Fruit fly (Drosophila melanogaster) whole organism, embryonic: Measurements from ENCODE around the gene Myo31DF.

Source experiments
- ATbp ChIP-seq: fragments of 200-800 bp; sonication (Bioruptor generic); optimal IDR thresholded peaks from 2 replicates; lab custom pipeline; 2017; ENCODE audit warnings: missing biosample characterization, mild to moderate bottlenecking, missing genetic modification characterization, missing genetic modification reagents
- Abd-B ChIP-seq: fragments of 200-800 bp; sonication (Bioruptor generic); optimal IDR thresholded peaks from 2 replicates; lab custom pipeline; 2018; ENCODE audit warnings: missing biosample characterization, mild to moderate bottlenecking, missing genetic modification characterization, moderate library complexity
- Adf1 ChIP-seq: fragments of 200-800 bp; sonication (Bioruptor generic); IDR thresholded peaks from 2 replicates; pipeline ENCODE4 v1.3.6; 2022; ENCODE audit warnings: missing biosample characterization, missing genetic modification characterization
- Atf3 ChIP-seq: fragments of 200-800 bp; sonication (Bioruptor generic); optimal IDR thresholded peaks from 3 replicates; lab custom pipeline; 2016; ENCODE audit warnings: missing biosample characterization, missing genetic modification characterization
- CG10654 ChIP-seq: fragments of 200-800 bp; sonication (Bioruptor generic); optimal IDR thresholded peaks from 2 replicates; lab custom pipeline; 2016; ENCODE audit warnings: missing biosample characterization, missing genetic modification characterization
- CG11560 ChIP-seq: fragments of 200-800 bp; sonication (Bioruptor generic); IDR thresholded peaks from 3 replicates; pipeline ENCODE4 v1.3.6; 2022; ENCODE audit warnings: missing biosample characterization, missing genetic modification characterization
- CG12104 ChIP-seq: fragments of 200-800 bp; sonication (Bioruptor generic); optimal IDR thresholded peaks from 3 replicates; lab custom pipeline; 2016; ENCODE audit warnings: missing biosample characterization, missing genetic modification characterization
- CG13624 ChIP-seq: fragments of 200-800 bp; sonication (Bioruptor generic); optimal IDR thresholded peaks from 2 replicates; lab custom pipeline; 2016; ENCODE audit warnings: missing biosample characterization, missing genetic modification characterization
- CG15479 ChIP-seq: fragments of 200-800 bp; sonication (Bioruptor generic); optimal IDR thresholded peaks from 3 replicates; lab custom pipeline; 2019; ENCODE audit warnings: missing biosample characterization, mild to moderate bottlenecking, missing genetic modification characterization, moderate library complexity
- CG17385 ChIP-seq: fragments of 200-800 bp; sonication (Bioruptor generic); optimal IDR thresholded peaks from 3 replicates; lab custom pipeline; 2018; ENCODE audit warnings: missing biosample characterization, mild to moderate bottlenecking, missing genetic modification characterization
- CG18619 ChIP-seq: fragments of 200-800 bp; sonication (Bioruptor generic); optimal IDR thresholded peaks from 3 replicates; lab custom pipeline; 2017; ENCODE audit warnings: missing biosample characterization, mild to moderate bottlenecking, missing genetic modification characterization
- CG2116 ChIP-seq: fragments of 200-800 bp; sonication (Bioruptor generic); optimal IDR thresholded peaks from 3 replicates; lab custom pipeline; 2018; ENCODE audit warnings: missing biosample characterization, mild to moderate bottlenecking, missing genetic modification characterization
- CG2199 ChIP-seq: fragments of 200-800 bp; sonication (Bioruptor generic); IDR thresholded peaks from 3 replicates; pipeline ENCODE4 v1.3.6; 2022; ENCODE audit warnings: missing biosample characterization, missing genetic modification characterization
- CG33213 ChIP-seq: fragments of 200-800 bp; sonication (Bioruptor generic); optimal IDR thresholded peaks from 3 replicates; lab custom pipeline; 2016; ENCODE audit warnings: missing biosample characterization, missing genetic modification characterization
- CG4730 ChIP-seq: fragments of 200-800 bp; sonication (Bioruptor generic); IDR thresholded peaks from 2 replicates; pipeline ENCODE4 v1.3.6; 2022; ENCODE audit warnings: missing biosample characterization, missing genetic modification characterization
- CG7839 ChIP-seq: fragments of 200-800 bp; sonication (Bioruptor generic); optimal IDR thresholded peaks from 3 replicates; lab custom pipeline; 2018; ENCODE audit warnings: missing biosample characterization, mild to moderate bottlenecking, missing genetic modification characterization, moderate library complexity
- CG7928 ChIP-seq: fragments of 200-800 bp; sonication (Bioruptor generic); optimal IDR thresholded peaks from 2 replicates; lab custom pipeline; 2017; ENCODE audit warnings: missing biosample characterization, mild to moderate bottlenecking, missing genetic modification characterization
- CG7987 ChIP-seq: fragments of 200-800 bp; sonication (Bioruptor generic); optimal IDR thresholded peaks from 2 replicates; lab custom pipeline; 2018; ENCODE audit warnings: missing biosample characterization, mild to moderate bottlenecking, missing genetic modification characterization, moderate library complexity
- CG9797 ChIP-seq: fragments of 200-800 bp; sonication (Bioruptor generic); optimal IDR thresholded peaks from 3 replicates; lab custom pipeline; 2018; ENCODE audit warnings: missing biosample characterization, mild to moderate bottlenecking, missing genetic modification characterization
- CoRest ChIP-seq: fragments of 200-800 bp; sonication (Bioruptor generic); optimal IDR thresholded peaks from 3 replicates; lab custom pipeline; 2018; ENCODE audit warnings: missing biosample characterization, mild to moderate bottlenecking, missing genetic modification characterization, moderate library complexity
- Dip2 ChIP-seq: fragments of 200-800 bp; sonication (Bioruptor generic); IDR thresholded peaks from 2 replicates; pipeline ENCODE4 v1.3.6; 2022; ENCODE audit warnings: missing biosample characterization, missing genetic modification characterization
- Dip3 ChIP-seq: fragments of 200-800 bp; sonication (Bioruptor generic); optimal IDR thresholded peaks from 3 replicates; lab custom pipeline; 2016; ENCODE audit warnings: missing biosample characterization, missing genetic modification characterization
- Ets65A ChIP-seq: fragments of 200-800 bp; sonication (Bioruptor generic); peaks from one replicate; lab custom pipeline; 2016; ENCODE audit warnings: missing biosample characterization, missing genetic modification characterization
- HLH3B ChIP-seq: fragments of 200-800 bp; sonication (Bioruptor generic); IDR thresholded peaks from 2 replicates; pipeline ENCODE4 v1.3.6; 2022; ENCODE audit warnings: missing biosample characterization, missing genetic modification characterization
- HmgD ChIP-seq: fragments of 200-800 bp; sonication (Bioruptor generic); optimal IDR thresholded peaks from 3 replicates; lab custom pipeline; 2016; ENCODE audit warnings: missing biosample characterization, missing genetic modification characterization
- Lhr ChIP-seq: fragments of 200-800 bp; sonication (Bioruptor generic); optimal IDR thresholded peaks from 3 replicates; lab custom pipeline; 2017; ENCODE audit warnings: mild to moderate bottlenecking, missing biosample characterization, missing genetic modification reagents, missing genetic modification characterization
- Ravus ChIP-seq: fragments of 200-800 bp; sonication (Bioruptor generic); IDR thresholded peaks from 2 replicates; pipeline ENCODE4 v1.3.6; 2022; ENCODE audit warnings: missing biosample characterization, missing genetic modification characterization
- Scr ChIP-seq: fragments of 200-800 bp; sonication (Bioruptor generic); IDR thresholded peaks from 2 replicates; pipeline ENCODE4 v1.3.6; 2022; ENCODE audit warnings: missing biosample characterization, missing genetic modification characterization; ENCODE audit not compliant: partially characterized antibody
- Xrp1 ChIP-seq: fragments of 200-800 bp; sonication (Bioruptor generic); IDR thresholded peaks from 2 replicates; pipeline ENCODE4 v1.3.6; 2022; ENCODE audit warnings: missing biosample characterization, missing genetic modification characterization
- cad ChIP-seq: fragments of >200 bp; optimal IDR thresholded peaks from 2 replicates; lab custom pipeline; 2017; ENCODE audit warnings: missing biosample characterization, missing genetic modification characterization
- ci ChIP-seq: fragments of 200-800 bp; sonication (Bioruptor generic); IDR thresholded peaks from 3 replicates; pipeline ENCODE4 v1.3.6; 2022; ENCODE audit warnings: missing biosample characterization, missing genetic modification characterization
- corto ChIP-seq: fragments of 200-800 bp; sonication (Bioruptor generic); optimal IDR thresholded peaks from 2 replicates; lab custom pipeline; 2016; ENCODE audit warnings: missing biosample characterization, mild to moderate bottlenecking, missing genetic modification characterization, moderate library complexity
- dan ChIP-seq: fragments of 200-800 bp; sonication (Bioruptor generic); IDR thresholded peaks from 2 replicates; pipeline ENCODE4 v1.3.6; 2022; ENCODE audit warnings: missing biosample characterization, missing genetic modification characterization
- danr ChIP-seq: fragments of 200-800 bp; sonication (Bioruptor generic); IDR thresholded peaks from 2 replicates; pipeline ENCODE4 v1.3.6; 2022; ENCODE audit warnings: missing biosample characterization, missing genetic modification characterization
- esg ChIP-seq: fragments of 200-800 bp; sonication (Bioruptor generic); conservative IDR thresholded peaks from 2 replicates; pipeline ENCODE4 v1.3.6; 2022; ENCODE audit warnings: missing biosample characterization, missing genetic modification characterization
- gsb-n ChIP-seq: fragments of 200-800 bp; sonication (Bioruptor generic); optimal IDR thresholded peaks from 3 replicates; lab custom pipeline; 2018; ENCODE audit warnings: missing biosample characterization, mild to moderate bottlenecking, missing genetic modification characterization
- h ChIP-seq: fragments of >200 bp; optimal IDR thresholded peaks from 2 replicates; lab custom pipeline; 2017
- hbn ChIP-seq: fragments of 200-800 bp; sonication (Bioruptor generic); IDR thresholded peaks from 2 replicates; pipeline ENCODE4 v1.3.6; 2022; ENCODE audit warnings: missing biosample characterization, missing genetic modification characterization; ENCODE audit not compliant: partially characterized antibody
- hkb ChIP-seq, 2 experiments: fragments of 200-800 bp in 1 of 2; fragments of >200 bp in 1 of 2; sonication (Bioruptor generic) in 1 of 2; IDR thresholded peaks in 1 of 2; optimal IDR thresholded peaks in 1 of 2; 2 replicates each; pipeline versions ENCODE4 v1.3.6 to Lab custom; 2017 to 2022; ENCODE audit warnings: missing biosample characterization in 1 of 2, missing genetic modification characterization in 1 of 2
- lbe ChIP-seq: fragments of 200-800 bp; sonication (Bioruptor generic); optimal IDR thresholded peaks from 2 replicates; lab custom pipeline; 2016; ENCODE audit warnings: missing biosample characterization, mild to moderate bottlenecking, missing genetic modification characterization
- mirr ChIP-seq: fragments of 200-800 bp; sonication (Bioruptor generic); optimal IDR thresholded peaks from 3 replicates; lab custom pipeline; 2018; ENCODE audit warnings: missing biosample characterization, mild to moderate bottlenecking, missing genetic modification characterization
- org-1 ChIP-seq: fragments of 200-800 bp; sonication (Bioruptor generic); optimal IDR thresholded peaks from 2 replicates; lab custom pipeline; 2017; ENCODE audit warnings: missing biosample characterization, missing genetic modification characterization
- run ChIP-seq: fragments of 200-800 bp; sonication (Bioruptor generic); optimal IDR thresholded peaks from 3 replicates; lab custom pipeline; 2018; ENCODE audit warnings: missing biosample characterization, mild to moderate bottlenecking, missing genetic modification characterization
- sc ChIP-seq, 3 experiments: fragments of >200 bp in 2 of 3; fragments of 200-800 bp in 1 of 3; sonication (Bioruptor generic) in 1 of 3; optimal IDR thresholded peaks; 2 replicates in 2 of 3; 3 replicates in 1 of 3; lab custom pipeline; 2017; ENCODE audit warnings: mild to moderate bottlenecking in 1 of 3, missing biosample characterization in 1 of 3, missing genetic modification characterization in 1 of 3, missing genetic modification reagents in 1 of 3
- scrt ChIP-seq: fragments of 200-800 bp; sonication (Bioruptor generic); optimal IDR thresholded peaks from 2 replicates; lab custom pipeline; 2018; ENCODE audit warnings: missing biosample characterization, mild to moderate bottlenecking, missing genetic modification characterization, moderate library complexity
- sima ChIP-seq: fragments of 200-800 bp; sonication (Bioruptor generic); optimal IDR thresholded peaks from 2 replicates; lab custom pipeline; 2016; ENCODE audit warnings: missing biosample characterization, missing genetic modification characterization
- slbo ChIP-seq: fragments of 200-800 bp; sonication (Bioruptor generic); IDR thresholded peaks from 2 replicates; pipeline ENCODE4 v1.3.6; 2022; ENCODE audit warnings: missing biosample characterization, missing genetic modification characterization
- slp2 ChIP-seq: fragments of 200-800 bp; sonication (Bioruptor generic); optimal IDR thresholded peaks from 2 replicates; lab custom pipeline; 2016; ENCODE audit warnings: missing biosample characterization, missing genetic modification characterization
- trem ChIP-seq: fragments of 200-800 bp; optimal IDR thresholded peaks from 3 replicates; lab custom pipeline; 2019; ENCODE audit warnings: missing biosample characterization, mild to moderate bottlenecking, missing genetic modification characterization, moderate library complexity
- wor ChIP-seq: fragments of 200-800 bp; sonication (Bioruptor generic); IDR thresholded peaks from 2 replicates; pipeline ENCODE4 v1.3.6; 2022; ENCODE audit warnings: missing biosample characterization, missing genetic modification characterization

Myo31DF gene

DNA sequence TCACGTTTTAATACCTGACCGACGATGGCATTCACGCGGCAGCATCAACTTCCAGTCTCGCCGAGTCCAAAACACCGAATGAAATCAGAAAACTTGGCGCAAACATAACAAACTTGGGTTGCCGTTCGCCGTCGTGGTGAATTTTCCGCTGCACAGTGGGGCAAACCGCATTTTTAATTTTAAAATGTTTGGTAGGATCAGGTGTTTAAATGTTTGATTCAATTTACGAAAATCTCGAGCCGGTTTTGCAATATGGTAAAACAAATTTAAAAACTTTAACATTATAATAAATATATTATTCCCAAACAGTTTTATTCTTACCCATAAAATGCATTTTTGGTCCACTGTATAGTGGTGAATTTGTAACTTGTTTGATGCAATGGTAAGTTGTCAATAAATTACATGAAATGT, 32.3 kb downstream of the Myo31DF start, which contains the start of gene RluA-1 (continued):
- peak; percentile 81 for TF ChIP-seq CG7928 (GFP tag; lab: Kevin White, UChicago)
- peak; percentile 53 for TF ChIP-seq HmgD (GFP tag; lab: Kevin White, UChicago)
- TF ChIP-seq lbe (GFP tag; lab: Kevin White, UChicago) = peak; percentile 87
- TF ChIP-seq slp2 (GFP tag; lab: Kevin White, UChicago) = peak; percentile 68
- TF ChIP-seq Lhr (GFP tag; lab: Kevin White, UChicago) = peak; percentile 98
- peak; percentile 99 for TF ChIP-seq run (tag; lab: Kevin White, UChicago)
- peak; percentile 98 for TF ChIP-seq esg (GFP tag; lab: Robert Waterston, UW)
- TF ChIP-seq wor = peak; percentile 99
- peak; percentile 77; the same call in 1 of the 2 replicates for TF ChIP-seq Dip2 (GFP tag; lab: Robert Waterston, UW)
- peak; percentile 99 for TF ChIP-seq CG18619 (GFP tag; lab: Kevin White, UChicago)
- peak; percentile 99 for TF ChIP-seq CG12104
- TF ChIP-seq hkb (optimal IDR thresholded peaks at IDR 0.05; lab: Kevin White, UChicago) = no peak
- TF ChIP-seq hkb (GFP tag; IDR thresholded peaks at IDR 0.05; lab: Robert Waterston, UW) = peak; percentile 100
- peak; percentile 53; the same call in 1 of the 2 replicates for TF ChIP-seq hbn
- peak; percentile 78 for TF ChIP-seq CG9797 (GFP tag; lab: Kevin White, UChicago)
- TF ChIP-seq CG33213 = peak; percentile 96
- peak; percentile 96 for TF ChIP-seq danr (GFP tag; lab: Robert Waterston, UW)
- TF ChIP-seq CoRest (tag; lab: Kevin White, UChicago) = peak; percentile 100
- peak; percentile 99 for TF ChIP-seq CG7839 (tag; lab: Kevin White, UChicago)
- peak; percentile 98 for TF ChIP-seq CG10654 (GFP tag; lab: Kevin White, UChicago)
- peak; percentile 100 for TF ChIP-seq ci
- TF ChIP-seq slbo (GFP tag; lab: Robert Waterston, UW) = peak; percentile 99
- peak; percentile 52 for TF ChIP-seq sima (GFP tag; lab: Kevin White, UChicago)
- TF ChIP-seq Abd-B = peak; percentile 97
- TF ChIP-seq CG4730 = peak; percentile 99
- TF ChIP-seq cad (GFP tag; lab: Kevin White, UChicago) = no peak
- TF ChIP-seq Adf1 = peak; percentile 90
- TF ChIP-seq trem = peak; percentile 97
- peak; percentile 100 for TF ChIP-seq gsb-n (tag; lab: Kevin White, UChicago)
- TF ChIP-seq Atf3 (GFP tag; lab: Kevin White, UChicago) = peak; percentile 92
- TF ChIP-seq CG7987 (GFP tag; lab: Kevin White, UChicago) = peak; percentile 97
- peak; percentile 92 for TF ChIP-seq HLH3B (GFP tag; lab: Robert Waterston, UW)
- TF ChIP-seq h (lab: Kevin White, UChicago) = no peak
- TF ChIP-seq CG13624 (GFP tag; lab: Kevin White, UChicago) = peak; percentile 92
- peak; percentile 77 for TF ChIP-seq CG15479 (GFP tag; lab: Kevin White, UChicago)
- peak; percentile 60 for TF ChIP-seq corto (GFP tag; lab: Kevin White, UChicago)
- TF ChIP-seq CG2199 (GFP tag; lab: Robert Waterston, UW) = peak; percentile 100
- TF ChIP-seq Scr (GFP tag; lab: Robert Waterston, UW) = peak; percentile 53
- TF ChIP-seq sc (optimal IDR thresholded peaks at IDR 0.05; lab: Kevin White, UChicago) = no peak
- peak; percentile 99 for TF ChIP-seq sc (GFP tag; optimal IDR thresholded peaks at IDR 0.05; lab: Kevin White, UChicago)
- peak; percentile 96 for TF ChIP-seq scrt (GFP tag; lab: Kevin White, UChicago)
- peak; percentile 92 for TF ChIP-seq CG2116 (GFP tag; lab: Kevin White, UChicago)
- peak; percentile 97 for TF ChIP-seq Ravus (GFP tag; lab: Robert Waterston, UW)
- TF ChIP-seq mirr (GFP tag; lab: Kevin White, UChicago) = peak; percentile 97
- TF ChIP-seq ATbp (GFP tag; lab: Kevin White, UChicago) = peak; percentile 100
- peak; percentile 97 for TF ChIP-seq dan
- peak; percentile 99 for TF ChIP-seq org-1 (GFP tag; lab: Kevin White, UChicago)
- TF ChIP-seq CG17385 (GFP tag; lab: Kevin White, UChicago) = peak; percentile 99
- TF ChIP-seq Dip3 (GFP tag; lab: Kevin White, UChicago) = peak; percentile 77
- TF ChIP-seq CG11560 (tag; lab: Robert Waterston, UW) = peak; percentile 92
- peak; percentile 100 for TF ChIP-seq Xrp1
- peak; percentile 98 for TF ChIP-seq Ets65A (GFP tag; lab: Kevin White, UChicago)
